Worm (Caenorhabditis elegans) whole organism, L4/young adult: ENCODE data around the gene R09E10.13.

ENCODE experiments used
- W03F9.2 ChIP-seq: fragments of 150-350 bp; optimal IDR thresholded peaks from 2 replicates; lab custom pipeline; 2014; ENCODE audit warnings: missing biosample characterization, missing genetic modification characterization
- dao-5 ChIP-seq: sonication (generic microtip); optimal IDR thresholded peaks from 2 replicates; lab custom pipeline; 2016; ENCODE audit warnings: missing genotype, missing genetic modification characterization, moderate library complexity, missing compliant biosample characterization
- him-1 ChIP-seq: sonication (generic microtip); optimal IDR thresholded peaks from 2 replicates; lab custom pipeline; 2016; ENCODE audit warnings: missing genotype, missing genetic modification reagents, missing genetic modification characterization, missing compliant biosample characterization

Gene R09E10.13

ce11 chrIV:10269137-10269933, 25.6 kb downstream of the R09E10.13 start, which contains the start of the genes nspd-7 and Y43C5A.2:
Gene nspd-7, minus strand, starts transcription at chrIV:10269187.
Gene Y43C5A.2, plus strand, starts transcription at chrIV:10269883.
- TF ChIP-seq W03F9.2 (no peak), dao-5 (tag; lab: Kevin White, UChicago) (no peak), him-1 (tag; lab: Kevin White, UChicago) (no peak)

ce11 chrIV:10261061-10261460, 33.9 kb downstream of the R09E10.13 start:
- TF ChIP-seq dao-5 (tag; lab: Kevin White, UChicago): no peak
- TF ChIP-seq W03F9.2: no peak
- no peak for TF ChIP-seq him-1 (tag; lab: Kevin White, UChicago)

ce11 chrIV:10259557-10259956, 35.4 kb downstream of the R09E10.13 start, which contains the start of gene F01G10.9:
Gene F01G10.9, minus strand, starts transcription at chrIV:10259657.
- TF ChIP-seq W03F9.2 (no peak), dao-5 (tag; lab: Kevin White, UChicago) (no peak)

- TF ChIP-seq W03F9.2: no peak
- no peak for TF ChIP-seq him-1 (tag; lab: Kevin White, UChicago)
- TF ChIP-seq dao-5 (tag; lab: Kevin White, UChicago): no peak
Measured at ce11 chrIV:10252886-10253639, 41.9 kb downstream of the R09E10.13 start.

ce11 chrIV:10252350-10252792, 42.6 kb downstream of the R09E10.13 start:
- TF ChIP-seq him-1 (tag; lab: Kevin White, UChicago) (peak; percentile 83), dao-5 (tag; lab: Kevin White, UChicago) (no peak), W03F9.2 (peak; percentile 69)

ce11 chrIV:10251764-10252163, 43.2 kb downstream of the R09E10.13 start:
- TF ChIP-seq him-1 (tag; lab: Kevin White, UChicago): no peak

ce11 chrIV:10251261-10251660, 43.7 kb downstream of the R09E10.13 start:
- TF ChIP-seq dao-5 (tag; lab: Kevin White, UChicago): no peak
- TF ChIP-seq W03F9.2: no peak
- TF ChIP-seq him-1 (tag; lab: Kevin White, UChicago): no peak

ce11 chrIV:10250577-10251075, 44.3 kb downstream of the R09E10.13 start, which contains the start of gene daf-14:
Gene daf-14, plus strand, starts transcription at chrIV:10250627.
- no peak for TF ChIP-seq him-1 (tag; lab: Kevin White, UChicago)
- no peak for TF ChIP-seq W03F9.2
- no peak for TF ChIP-seq dao-5 (tag; lab: Kevin White, UChicago)

ce11 chrIV:10245666-10246210, 49.2 kb downstream of the R09E10.13 start, which contains the start of gene F01G10.10:
Gene F01G10.10, plus strand, starts transcription at chrIV:10246160.
- TF ChIP-seq dao-5 (tag; lab: Kevin White, UChicago) (no peak), W03F9.2 (no peak), him-1 (tag; lab: Kevin White, UChicago) (no peak)
